Fruit fly (Drosophila melanogaster): ENCODE measurements around the gene CG13786.
A peak's percentile ranks its signal among the peaks of the same experiment; 100 is the strongest.

The CG13786 gene

DNA sequence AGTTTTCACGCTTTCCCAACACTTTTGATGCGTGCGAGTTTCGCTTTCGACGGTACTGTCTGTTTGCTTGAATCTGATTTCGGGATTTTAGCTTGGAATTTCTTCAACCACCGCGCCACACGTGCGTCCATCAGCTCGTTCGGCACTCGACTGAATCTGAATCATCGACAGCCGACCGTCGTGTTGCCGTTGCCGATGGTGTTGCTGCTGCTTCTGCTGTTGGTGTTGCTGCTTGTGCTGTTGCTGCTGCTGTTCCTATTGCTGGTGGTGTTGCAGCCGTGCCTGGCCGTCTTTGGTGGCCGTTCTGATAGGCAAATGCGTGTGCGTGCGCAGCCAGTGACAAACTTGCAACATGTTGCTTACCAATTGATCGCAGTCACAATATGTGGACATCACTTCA lies 24.2 kb upstream of the CG13786 start, which contains the start of gene Wnt4 (continued):
- TF ChIP-seq CG14965 (GFP tag; optimal IDR thresholded peaks at IDR 0.05; ENCODE audit: borderline replicate concordance): no peak
- peak; percentile 84 for TF ChIP-seq sens (GFP tag)
- peak; percentile 67; the same call in 2 of the 3 replicates for TF ChIP-seq zen2 (GFP tag; IDR thresholded peaks at IDR 0.05; ENCODE audit: partially characterized antibody)
- TF ChIP-seq hbn (GFP tag; IDR thresholded peaks at IDR 0.05; ENCODE audit: partially characterized antibody): no peak
- no peak for TF ChIP-seq CG8290 (GFP tag; optimal IDR thresholded peaks at IDR 0.05)
- TF ChIP-seq CG8290 (tag; optimal IDR thresholded peaks at IDR 0.05): peak in 1 of 2 experiments; percentile 41
- no peak for TF ChIP-seq D19B (GFP tag; optimal IDR thresholded peaks at IDR 0.05)
- no peak for TF ChIP-seq lbe (GFP tag; optimal IDR thresholded peaks at IDR 0.05)
- no peak for TF ChIP-seq CG11723 (GFP tag; optimal IDR thresholded peaks at IDR 0.05)
- TF ChIP-seq fd96Cb (tag; optimal IDR thresholded peaks at IDR 0.05): no peak
- TF ChIP-seq CG6689 (GFP tag; IDR thresholded peaks at IDR 0.05): 0 out of 2 replicates have a peak, but pooled peaks have one; percentile 9
- TF ChIP-seq Hr3 (GFP tag; optimal IDR thresholded peaks at IDR 0.05): no peak
- no peak for TF ChIP-seq toy (GFP tag; IDR thresholded peaks at IDR 0.05)
- TF ChIP-seq ssp (GFP tag; IDR thresholded peaks at IDR 0.05): no peak
- no peak for TF ChIP-seq lilli (GFP tag; optimal IDR thresholded peaks at IDR 0.05)
- peak; percentile 16 for TF ChIP-seq CG4707 (GFP tag; optimal IDR thresholded peaks at IDR 0.05)
- 0 out of 3 replicates have a peak, but pooled peaks have one; percentile 5 for TF ChIP-seq CG14860 (GFP tag; IDR thresholded peaks at IDR 0.05; ENCODE audit: partially characterized antibody)
- no peak for TF ChIP-seq CG8924 (tag; optimal IDR thresholded peaks at IDR 0.05)
- no peak for TF ChIP-seq CG12236 (GFP tag; optimal IDR thresholded peaks at IDR 0.05)
- no peak for TF ChIP-seq Pdp1 (GFP tag; optimal IDR thresholded peaks at IDR 0.05)
- no peak for TF ChIP-seq B-H1 (GFP tag; IDR thresholded peaks at IDR 0.05)
- TF ChIP-seq CG10654 (GFP tag; optimal IDR thresholded peaks at IDR 0.05): no peak
- no peak for TF ChIP-seq peb (GFP tag; IDR thresholded peaks at IDR 0.05)
- TF ChIP-seq CG17912 (GFP tag; optimal IDR thresholded peaks at IDR 0.05): no peak
- TF ChIP-seq zf30C (GFP tag; optimal IDR thresholded peaks at IDR 0.05): no peak
- no peak for TF ChIP-seq CG12104 (GFP tag; optimal IDR thresholded peaks at IDR 0.05)
- TF ChIP-seq fd102C (GFP tag; optimal IDR thresholded peaks at IDR 0.05): no peak
- no peak for TF ChIP-seq fru (optimal IDR thresholded peaks at IDR 0.05)
- TF ChIP-seq CG14710 (tag; optimal IDR thresholded peaks at IDR 0.05): no peak
- TF ChIP-seq CG32772 (GFP tag; IDR thresholded peaks at IDR 0.05): no peak
- TF ChIP-seq Oaz (GFP tag; IDR thresholded peaks at IDR 0.05): no peak
- TF ChIP-seq gro (GFP tag; optimal IDR thresholded peaks at IDR 0.05): no peak
- TF ChIP-seq CG30403 (GFP tag; optimal IDR thresholded peaks at IDR 0.05): no peak
- TF ChIP-seq lov (optimal IDR thresholded peaks at IDR 0.05): no peak
- TF ChIP-seq lov (GFP tag; IDR thresholded peaks at IDR 0.05): 0 out of 3 replicates have a peak, but pooled peaks have one; percentile 45
- peak; percentile 100 for TF ChIP-seq CG11504 (tag; optimal IDR thresholded peaks at IDR 0.05)
- TF ChIP-seq phol (tag; optimal IDR thresholded peaks at IDR 0.05): no peak
- TF ChIP-seq crc (GFP tag; optimal IDR thresholded peaks at IDR 0.05): no peak
- TF ChIP-seq CG5180 (GFP tag; optimal IDR thresholded peaks at IDR 0.05): peak; percentile 85
- TF ChIP-seq psq (GFP tag; optimal IDR thresholded peaks at IDR 0.05): no peak
- TF ChIP-seq Hmx (GFP tag; optimal IDR thresholded peaks at IDR 0.05): no peak
- no peak for TF ChIP-seq Lhr (GFP tag; optimal IDR thresholded peaks at IDR 0.05)
- TF ChIP-seq NC2β (GFP tag; optimal IDR thresholded peaks at IDR 0.05): no peak
- TF ChIP-seq rib (GFP tag; IDR thresholded peaks at IDR 0.05): no peak
- no peak for TF ChIP-seq Rfx (GFP tag; IDR thresholded peaks at IDR 0.05)
- TF ChIP-seq wdn (GFP tag; IDR thresholded peaks at IDR 0.05): no peak
- no peak for TF ChIP-seq Lpt (GFP tag; optimal IDR thresholded peaks at IDR 0.05)
- TF ChIP-seq dmrt99B (tag; optimal IDR thresholded peaks at IDR 0.05): no peak
- no peak for TF ChIP-seq insv (GFP tag; optimal IDR thresholded peaks at IDR 0.05)
- TF ChIP-seq kay (GFP tag; optimal IDR thresholded peaks at IDR 0.05): peak; percentile 54
- TF ChIP-seq ttk (GFP tag; IDR thresholded peaks at IDR 0.05): no peak
- TF ChIP-seq Six4 (GFP tag; optimal IDR thresholded peaks at IDR 0.05): no peak
- peak; percentile 7 for TF ChIP-seq scrt (GFP tag; optimal IDR thresholded peaks at IDR 0.05)
